Worm (Caenorhabditis elegans) whole organism, young adult: Measurements from ENCODE around the gene F47D12.3.

Source experiments
- D2030.7 ChIP-seq: fragments of 200-800 bp; sonication (Bioruptor generic); IDR thresholded peaks from 2 replicates; pipeline ENCODE4 v1.3.6; 2022; ENCODE audit warnings: missing genetic modification reagents, missing genetic modification characterization, missing compliant biosample characterization
- F22D6.2 ChIP-seq: sonication (generic microtip); optimal IDR thresholded peaks from 2 replicates; lab custom pipeline; 2016; ENCODE audit warnings: mild to moderate bottlenecking, missing genetic modification characterization, missing compliant biosample characterization
- F23B12.7 ChIP-seq: sonication (generic microtip); optimal IDR thresholded peaks from 2 replicates; lab custom pipeline; 2017; ENCODE audit warnings: missing genetic modification characterization, mild to moderate bottlenecking, missing compliant biosample characterization, antibody characterized with exemption, moderate library complexity; ENCODE audit not compliant: insufficient read depth
- F52B5.7 ChIP-seq: sonication (generic microtip); optimal IDR thresholded peaks from 2 replicates; lab custom pipeline; 2016; ENCODE audit warnings: mild to moderate bottlenecking, missing genetic modification characterization, missing compliant biosample characterization
- F55B11.4 ChIP-seq: sonication (generic microtip); optimal IDR thresholded peaks from 2 replicates; lab custom pipeline; 2016; ENCODE audit warnings: missing compliant biosample characterization, missing genetic modification characterization, borderline replicate concordance; ENCODE audit not compliant: insufficient read depth
- F57A8.1 ChIP-seq: fragments of 200-800 bp; sonication (Bioruptor generic); optimal IDR thresholded peaks from 2 replicates; lab custom pipeline; 2018; ENCODE audit warnings: mild to moderate bottlenecking, missing genetic modification characterization, moderate library complexity, missing compliant biosample characterization
- T26A5.8 ChIP-seq: sonication (generic microtip); optimal IDR thresholded peaks from 2 replicates; lab custom pipeline; 2016; ENCODE audit warnings: missing genetic modification characterization, missing compliant biosample characterization
- Y53F4B.3 ChIP-seq: fragments of 200-800 bp; sonication (Bioruptor generic); IDR thresholded peaks from 2 replicates; pipeline ENCODE4 v1.3.6; 2022; ENCODE audit warnings: missing genetic modification reagents, missing genetic modification characterization, missing compliant biosample characterization
- Y79H2A.3 ChIP-seq: fragments of 200-800 bp; sonication (Bioruptor generic); conservative IDR thresholded peaks from 2 replicates; pipeline ENCODE4 v1.3.6; 2022; ENCODE audit warnings: missing genetic modification reagents, missing genetic modification characterization, missing compliant biosample characterization
- ZK185.1 ChIP-seq: sonication (generic microtip); optimal IDR thresholded peaks from 2 replicates; lab custom pipeline; 2016; ENCODE audit warnings: mild to moderate bottlenecking, missing genetic modification characterization, missing compliant biosample characterization; ENCODE audit not compliant: poor library complexity, severe bottlenecking
- aptf-3 ChIP-seq: fragments of 200-800 bp; sonication (Bioruptor generic); IDR thresholded peaks from 2 replicates; pipeline ENCODE4 v1.3.6; 2022; ENCODE audit warnings: missing genetic modification characterization, missing compliant biosample characterization
- atf-7 ChIP-seq: sonication (generic microtip); optimal IDR thresholded peaks from 2 replicates; lab custom pipeline; 2017; ENCODE audit warnings: mild to moderate bottlenecking, missing genetic modification characterization, missing compliant biosample characterization
- attf-5 ChIP-seq: fragments of 200-800 bp; sonication (Bioruptor generic); optimal IDR thresholded peaks from 2 replicates; lab custom pipeline; 2018; ENCODE audit warnings: mild to moderate bottlenecking, missing genetic modification characterization, missing compliant biosample characterization
- ccch-3 ChIP-seq: fragments of 200-800 bp; sonication (Bioruptor generic); optimal IDR thresholded peaks from 2 replicates; lab custom pipeline; 2018; ENCODE audit warnings: mild to moderate bottlenecking, missing genetic modification characterization, missing compliant biosample characterization
- cebp-1 ChIP-seq, 2 experiments: fragments of 200-800 bp in 1 of 2; sonication (Bioruptor generic) in 1 of 2; sonication (generic microtip) in 1 of 2; IDR thresholded peaks in 1 of 2; optimal IDR thresholded peaks in 1 of 2; 2 replicates each; pipeline versions ENCODE4 v1.3.6 to Lab custom; 2017 to 2022; ENCODE audit warnings: missing compliant biosample characterization in 2 of 2, missing genetic modification characterization in 2 of 2, mild to moderate bottlenecking in 1 of 2, missing genetic modification reagents in 1 of 2, moderate library complexity in 1 of 2
- ceh-40 ChIP-seq: fragments of 200-800 bp; sonication (Bioruptor generic); IDR thresholded peaks from 2 replicates; pipeline ENCODE4 v1.3.6; 2022; ENCODE audit warnings: missing genetic modification characterization, missing compliant biosample characterization
- ceh-79 ChIP-seq: sonication (generic microtip); optimal IDR thresholded peaks from 2 replicates; lab custom pipeline; 2017; ENCODE audit warnings: mild to moderate bottlenecking, missing genetic modification characterization, missing compliant biosample characterization
- ceh-91 ChIP-seq: fragments of 200-800 bp; sonication (Bioruptor generic); IDR thresholded peaks from 2 replicates; pipeline ENCODE4 v1.3.6; 2022; ENCODE audit warnings: missing genetic modification reagents, missing genetic modification characterization, missing compliant biosample characterization
- egrh-3 ChIP-seq: fragments of 200-800 bp; sonication (Bioruptor generic); IDR thresholded peaks from 2 replicates; pipeline ENCODE4 v1.3.6; 2022; ENCODE audit warnings: missing genetic modification reagents, missing genetic modification characterization, missing compliant biosample characterization
- ekl-4 ChIP-seq: fragments of 200-800 bp; sonication (Bioruptor generic); IDR thresholded peaks from 2 replicates; pipeline ENCODE4 v1.3.6; 2022; ENCODE audit warnings: missing genetic modification reagents, missing genetic modification characterization, missing compliant biosample characterization
- him-1 ChIP-seq: sonication (generic microtip); optimal IDR thresholded peaks from 2 replicates; lab custom pipeline; 2016; ENCODE audit warnings: missing genotype, missing genetic modification reagents, missing genetic modification characterization, missing compliant biosample characterization
- hlh-12 ChIP-seq: sonication (generic microtip); optimal IDR thresholded peaks from 2 replicates; lab custom pipeline; 2016; ENCODE audit warnings: missing genetic modification characterization, missing compliant biosample characterization
- hmg-1.2 ChIP-seq: fragments of 200-800 bp; sonication (Bioruptor generic); IDR thresholded peaks from 2 replicates; pipeline ENCODE4 v1.3.6; 2022; ENCODE audit warnings: missing genetic modification reagents, missing genetic modification characterization, missing compliant biosample characterization
- hmg-20 ChIP-seq: fragments of 200-800 bp; sonication (Bioruptor generic); IDR thresholded peaks from 2 replicates; pipeline ENCODE4 v1.3.6; 2022; ENCODE audit warnings: missing genetic modification reagents, missing genetic modification characterization, missing compliant biosample characterization
- hrde-1 ChIP-seq: sonication (generic microtip); optimal IDR thresholded peaks from 2 replicates; lab custom pipeline; 2016; ENCODE audit warnings: missing genetic modification characterization, mild to moderate bottlenecking, missing compliant biosample characterization, moderate library complexity, missing genotype, missing genetic modification reagents, borderline replicate concordance
- hsf-1 ChIP-seq: fragments of 200-800 bp; sonication (Bioruptor generic); IDR thresholded peaks from 2 replicates; pipeline ENCODE4 v1.3.6; 2022; ENCODE audit warnings: missing genetic modification reagents, missing genetic modification characterization, missing compliant biosample characterization
- let-526 ChIP-seq: fragments of 200-800 bp; sonication (Bioruptor generic); IDR thresholded peaks from 2 replicates; pipeline ENCODE4 v1.3.6; 2022; ENCODE audit warnings: missing genetic modification reagents, missing genetic modification characterization, missing compliant biosample characterization
- let-607 ChIP-seq, 2 experiments: fragments of 200-800 bp in 1 of 2; sonication (Bioruptor generic) in 1 of 2; sonication (generic microtip) in 1 of 2; optimal IDR thresholded peaks; 2 replicates each; lab custom pipeline; 2016 to 2018; ENCODE audit warnings: mild to moderate bottlenecking in 2 of 2, missing compliant biosample characterization in 2 of 2, missing genetic modification characterization in 2 of 2, moderate library complexity in 2 of 2, missing genotype in 1 of 2
- lsl-1 ChIP-seq: fragments of 200-800 bp; sonication (Bioruptor generic); optimal IDR thresholded peaks from 2 replicates; lab custom pipeline; 2018; ENCODE audit warnings: mild to moderate bottlenecking, missing genetic modification characterization, moderate library complexity, missing compliant biosample characterization
- madf-10 ChIP-seq: sonication (generic microtip); optimal IDR thresholded peaks from 2 replicates; lab custom pipeline; 2016; ENCODE audit warnings: mild to moderate bottlenecking, missing genetic modification characterization, missing compliant biosample characterization
- madf-6 ChIP-seq: fragments of 200-800 bp; sonication (Bioruptor generic); IDR thresholded peaks from 2 replicates; pipeline ENCODE4 v1.3.6; 2022; ENCODE audit warnings: missing genetic modification reagents, missing genetic modification characterization, missing compliant biosample characterization
- madf-8 ChIP-seq: fragments of 200-800 bp; sonication (Bioruptor generic); conservative IDR thresholded peaks from 2 replicates; pipeline ENCODE4 v1.3.6; 2022; ENCODE audit warnings: missing genetic modification reagents, missing genetic modification characterization, missing compliant biosample characterization
- mcd-1 ChIP-seq: fragments of 200-800 bp; sonication (Bioruptor generic); IDR thresholded peaks from 2 replicates; pipeline ENCODE4 v1.3.6; 2022; ENCODE audit warnings: missing genetic modification reagents, missing genetic modification characterization, missing compliant biosample characterization
- mes-4 ChIP-seq: sonication (generic microtip); optimal IDR thresholded peaks from 2 replicates; lab custom pipeline; 2016; ENCODE audit warnings: missing genotype, missing genetic modification characterization, missing compliant biosample characterization
- mxl-1 ChIP-seq: sonication (generic microtip); optimal IDR thresholded peaks from 2 replicates; lab custom pipeline; 2016; ENCODE audit warnings: missing genetic modification characterization, missing compliant biosample characterization
- nhr-80 ChIP-seq: sonication (generic microtip); optimal IDR thresholded peaks from 2 replicates; lab custom pipeline; 2016; ENCODE audit warnings: missing genetic modification characterization, missing compliant biosample characterization
- repo-1 ChIP-seq: sonication (generic microtip); optimal IDR thresholded peaks from 2 replicates; lab custom pipeline; 2017; ENCODE audit warnings: mild to moderate bottlenecking, missing genetic modification characterization, missing compliant biosample characterization
- sdz-38 ChIP-seq: sonication (generic microtip); optimal IDR thresholded peaks from 2 replicates; lab custom pipeline; 2016; ENCODE audit warnings: missing genotype, missing genetic modification characterization, missing compliant biosample characterization
- snpc-1.3 ChIP-seq: sonication (generic microtip); optimal IDR thresholded peaks from 2 replicates; lab custom pipeline; 2017; ENCODE audit warnings: missing genetic modification characterization, mild to moderate bottlenecking, missing compliant biosample characterization, antibody characterized with exemption, moderate library complexity, missing genotype, missing genetic modification reagents; ENCODE audit not compliant: insufficient read depth
- somi-1 ChIP-seq: fragments of 200-800 bp; sonication (Bioruptor generic); optimal IDR thresholded peaks from 2 replicates; lab custom pipeline; 2018; ENCODE audit warnings: mild to moderate bottlenecking, missing genetic modification characterization, missing compliant biosample characterization
- tbx-9 ChIP-seq: sonication (generic microtip); optimal IDR thresholded peaks from 2 replicates; lab custom pipeline; 2016; ENCODE audit warnings: borderline replicate concordance, missing genetic modification characterization, inconsistent platforms, missing compliant biosample characterization
- unc-130 ChIP-seq: sonication (generic microtip); optimal IDR thresholded peaks from 2 replicates; lab custom pipeline; 2016; ENCODE audit warnings: missing genetic modification reagents, missing genetic modification characterization, missing compliant biosample characterization
- unc-62 ChIP-seq: fragments of 150-350 bp; optimal IDR thresholded peaks from 2 replicates; lab custom pipeline; 2014; ENCODE audit warnings: missing biosample characterization, missing genetic modification reagents, missing genetic modification characterization
- xnd-1 ChIP-seq: sonication (generic microtip); optimal IDR thresholded peaks from 2 replicates; lab custom pipeline; 2016; ENCODE audit warnings: missing genotype, missing genetic modification reagents, missing genetic modification characterization, missing compliant biosample characterization
- zim-3 ChIP-seq: sonication (generic microtip); optimal IDR thresholded peaks from 2 replicates; lab custom pipeline; 2017; ENCODE audit warnings: mild to moderate bottlenecking, missing genetic modification characterization, moderate library complexity, missing compliant biosample characterization
- ztf-26 ChIP-seq: sonication (generic microtip); optimal IDR thresholded peaks from 2 replicates; lab custom pipeline; 2017; ENCODE audit warnings: missing genetic modification characterization, missing compliant biosample characterization

Gene F47D12.3

DNA sequence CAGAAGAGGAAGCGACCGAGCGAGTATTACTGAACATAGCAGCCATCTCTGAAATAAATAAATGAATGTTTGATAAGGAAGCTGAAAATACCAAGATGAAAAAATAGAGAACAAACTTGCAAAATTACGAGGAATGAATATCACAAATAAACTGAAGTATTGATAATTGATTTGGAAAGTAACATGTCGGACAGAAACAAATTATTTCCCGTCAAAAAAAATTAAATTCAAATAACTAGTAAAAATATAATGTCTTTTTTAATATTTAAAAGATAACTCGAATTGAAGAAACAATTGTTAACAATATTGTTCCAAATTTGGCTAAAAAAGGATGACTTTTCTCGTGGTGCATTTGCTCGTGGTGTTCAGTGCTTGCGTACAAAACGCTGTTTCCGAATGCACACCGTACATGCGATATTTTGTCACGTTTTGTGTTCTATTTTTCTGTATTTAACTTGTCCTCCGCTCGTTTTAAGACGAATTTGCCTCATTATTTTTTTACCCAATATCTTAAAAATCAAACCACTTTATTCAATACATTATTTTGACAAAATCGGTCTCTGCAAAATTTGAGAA, 43.7 kb downstream of the F47D12.3 start, which contains the start of gene rpn-13:
Gene rpn-13 (minus strand): TSS at position 51 of the 576 bp plus-strand sequence.
- TF ChIP-seq F55B11.4 (tag; lab: Kevin White, UChicago) (no peak), mxl-1 (tag; lab: Kevin White, UChicago) (no peak), hlh-12 (tag; lab: Kevin White, UChicago) (no peak), Y79H2A.3 (no peak), T26A5.8 (no peak), him-1 (tag; lab: Kevin White, UChicago) (no peak), attf-5 (GFP tag; lab: Kevin White, UChicago) (peak; percentile 49), ceh-79 (tag; lab: Kevin White, UChicago) (no peak), lsl-1 (GFP tag; lab: Kevin White, UChicago) (peak; percentile 73), ceh-91 (no peak), zim-3 (no peak), unc-130 (GFP tag; lab: Kevin White, UChicago) (no peak), D2030.7 (GFP tag; lab: Robert Waterston, UW) (no peak), aptf-3 (GFP tag; lab: Robert Waterston, UW) (no peak), madf-8 (GFP tag; lab: Robert Waterston, UW) (no peak), somi-1 (GFP tag; lab: Kevin White, UChicago) (no peak), madf-6 (GFP tag; lab: Robert Waterston, UW) (0 out of 2 replicates have a peak, but pooled peaks have one; percentile 22), ccch-3 (GFP tag; lab: Kevin White, UChicago) (no peak), ZK185.1 (no peak), egrh-3 (GFP tag; lab: Robert Waterston, UW) (no peak), F52B5.7 (tag; lab: Kevin White, UChicago) (no peak), snpc-1.3 (tag; lab: Kevin White, UChicago) (peak; percentile 28), hmg-20 (GFP tag; lab: Robert Waterston, UW) (no peak), cebp-1 (GFP tag; IDR thresholded peaks at IDR 0.05; lab: Robert Waterston, UW) (no peak), cebp-1 (tag; optimal IDR thresholded peaks at IDR 0.05; lab: Kevin White, UChicago) (peak; percentile 20), let-607 (tag; optimal IDR thresholded peaks at IDR 0.05; lab: Kevin White, UChicago) (no peak), F22D6.2 (tag; lab: Kevin White, UChicago) (no peak), hmg-1.2 (GFP tag; lab: Robert Waterston, UW) (no peak), mes-4 (tag; lab: Kevin White, UChicago) (no peak), ztf-26 (tag; lab: Kevin White, UChicago) (no peak), mcd-1 (GFP tag; lab: Robert Waterston, UW) (no peak), ekl-4 (GFP tag; lab: Robert Waterston, UW) (no peak), nhr-80 (tag; lab: Kevin White, UChicago) (no peak), let-526 (GFP tag; lab: Robert Waterston, UW) (no peak)

DNA sequence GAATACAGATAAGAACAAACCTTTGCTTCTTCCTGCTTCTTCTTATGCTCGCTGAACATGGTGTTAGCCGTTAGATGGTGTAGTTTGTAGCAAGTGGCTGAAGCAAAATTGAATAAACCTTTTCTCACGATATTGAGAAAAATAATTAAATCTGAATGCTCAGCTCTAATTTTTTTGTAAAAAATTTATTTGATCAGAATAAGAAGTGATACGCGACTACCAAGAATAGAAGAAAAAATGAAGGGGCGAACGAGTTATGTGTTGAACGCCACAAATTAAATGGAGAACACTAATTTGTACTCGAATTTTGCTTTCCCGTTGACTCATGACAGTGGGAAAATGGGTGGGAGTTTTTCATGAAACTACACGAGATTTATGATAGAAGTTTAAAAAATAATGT, 45.0 kb downstream of the F47D12.3 start, which contains the start of gene C56G2.9:
Gene C56G2.9 (minus strand): TSS at position 101 of the 400 bp plus-strand sequence.
- TF ChIP-seq ceh-40 (GFP tag; lab: Robert Waterston, UW) = no peak

DNA sequence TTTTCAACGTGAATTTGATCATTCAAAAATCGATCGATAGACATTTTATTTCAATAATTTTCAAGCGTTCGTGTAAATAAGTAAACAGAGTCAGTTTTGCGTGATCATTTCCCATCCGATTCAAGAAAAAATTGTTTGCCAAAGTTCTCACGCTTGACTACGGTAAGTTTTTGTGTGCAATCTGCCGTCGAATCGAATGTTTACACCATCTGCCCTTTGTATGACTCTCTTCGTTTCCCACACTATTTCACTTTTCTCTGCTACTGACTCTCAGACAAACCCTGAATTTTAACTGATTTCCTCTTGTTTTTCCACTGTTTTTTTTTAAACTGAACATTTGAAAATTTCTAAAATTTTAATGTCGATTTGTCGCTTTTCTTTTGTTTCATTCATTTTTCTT, 46.5 kb downstream of the F47D12.3 start:
- TF ChIP-seq tbx-9 (no peak), madf-10 (tag; lab: Kevin White, UChicago) (peak; percentile 37), F23B12.7 (peak; percentile 41), hrde-1 (tag; lab: Kevin White, UChicago) (peak; percentile 48), F57A8.1 (GFP tag; lab: Kevin White, UChicago) (no peak), xnd-1 (tag; lab: Kevin White, UChicago) (peak; percentile 27), hsf-1 (GFP tag; lab: Robert Waterston, UW) (peak; percentile 47; the same call in 1 of the 2 replicates), ceh-79 (tag; lab: Kevin White, UChicago) (no peak), attf-5 (GFP tag; lab: Kevin White, UChicago) (peak; percentile 76), Y53F4B.3 (GFP tag; lab: Robert Waterston, UW) (no peak), atf-7 (tag; lab: Kevin White, UChicago) (peak; percentile 12), repo-1 (tag; lab: Kevin White, UChicago) (peak; percentile 63), unc-62 (GFP tag; lab: Kevin White, UChicago) (no peak), sdz-38 (no peak)
